Fruit fly (Drosophila melanogaster) whole organism, pupa: ENCODE data around the gene CG5861.

Experiments
- CG10348 ChIP-seq: fragments of 200-800 bp; sonication (Bioruptor generic); IDR thresholded peaks from 2 replicates; pipeline ENCODE4 v1.3.6; 2022; ENCODE audit warnings: missing biosample characterization, missing genetic modification characterization
- CG13204 ChIP-seq: fragments of 200-800 bp; sonication (Bioruptor generic); optimal IDR thresholded peaks from 2 replicates; lab custom pipeline; 2018; ENCODE audit warnings: missing biosample characterization, mild to moderate bottlenecking, missing genetic modification characterization, moderate library complexity
- CG14655 ChIP-seq: fragments of 200-800 bp; sonication (Bioruptor generic); optimal IDR thresholded peaks from 3 replicates; lab custom pipeline; 2017; ENCODE audit warnings: mild to moderate bottlenecking, missing biosample characterization, missing genetic modification reagents, missing genetic modification characterization
- CG15710 ChIP-seq: fragments of 200-800 bp; sonication (Bioruptor generic); optimal IDR thresholded peaks from 2 replicates; lab custom pipeline; 2018; ENCODE audit warnings: missing biosample characterization, mild to moderate bottlenecking, missing genetic modification characterization, moderate library complexity
- CG32121 ChIP-seq: fragments of 200-800 bp; sonication (Bioruptor generic); IDR thresholded peaks from 2 replicates; pipeline ENCODE4 v1.3.6; 2022; ENCODE audit warnings: missing biosample characterization, missing genetic modification characterization
- CG34367 ChIP-seq: fragments of 200-800 bp; sonication (Bioruptor generic); optimal IDR thresholded peaks from 2 replicates; lab custom pipeline; 2018; ENCODE audit warnings: missing biosample characterization, mild to moderate bottlenecking, missing genetic modification characterization
- CG8159 ChIP-seq: fragments of 200-800 bp; sonication (Bioruptor generic); optimal IDR thresholded peaks from 3 replicates; lab custom pipeline; 2018; ENCODE audit warnings: missing biosample characterization, mild to moderate bottlenecking, missing genetic modification characterization, moderate library complexity
- CG8301 ChIP-seq: fragments of 200-800 bp; sonication (Bioruptor generic); optimal IDR thresholded peaks from 2 replicates; lab custom pipeline; 2018; ENCODE audit warnings: missing biosample characterization, mild to moderate bottlenecking, missing genetic modification characterization
- CG9948 ChIP-seq: fragments of 200-800 bp; sonication (Bioruptor generic); optimal IDR thresholded peaks from 2 replicates; lab custom pipeline; 2018; ENCODE audit warnings: missing biosample characterization, mild to moderate bottlenecking, missing genetic modification characterization, moderate library complexity
- D1 ChIP-seq: fragments of 200-800 bp; sonication (Bioruptor generic); optimal IDR thresholded peaks from 2 replicates; lab custom pipeline; 2018; ENCODE audit warnings: missing biosample characterization, mild to moderate bottlenecking, missing genetic modification characterization, moderate library complexity
- EcR ChIP-seq: fragments of 200-800 bp; sonication (Bioruptor generic); optimal IDR thresholded peaks from 3 replicates; lab custom pipeline; 2019; ENCODE audit warnings: missing biosample characterization, missing genetic modification characterization, mild to moderate bottlenecking, moderate library complexity, missing genetic modification reagents
- Ets98B ChIP-seq: fragments of 200-800 bp; sonication (Bioruptor generic); IDR thresholded peaks from 2 replicates; pipeline ENCODE4 v1.3.6; 2022; ENCODE audit warnings: missing biosample characterization, missing genetic modification characterization
- Pif1A ChIP-seq: fragments of 200-800 bp; sonication (Bioruptor generic); optimal IDR thresholded peaks from 3 replicates; lab custom pipeline; 2016; ENCODE audit warnings: missing biosample characterization, missing genetic modification characterization
- rn ChIP-seq: fragments of 200-800 bp; sonication (Bioruptor generic); IDR thresholded peaks from 2 replicates; pipeline ENCODE4 v1.3.6; 2022; ENCODE audit warnings: missing biosample characterization, missing genetic modification characterization

- TF ChIP-seq D1 (tag; lab: Kevin White, UChicago) (no peak), CG15710 (tag; lab: Kevin White, UChicago) (no peak), CG14655 (GFP tag; lab: Kevin White, UChicago) (no peak), CG9948 (tag; lab: Kevin White, UChicago) (no peak), Ets98B (GFP tag; lab: Robert Waterston, UW) (no peak), CG13204 (no peak), CG8159 (tag; lab: Kevin White, UChicago) (no peak), CG8301 (no peak), Pif1A (GFP tag; lab: Kevin White, UChicago) (no peak), rn (GFP tag; lab: Robert Waterston, UW) (no peak), EcR (GFP tag; lab: Kevin White, UChicago) (no peak), CG34367 (no peak), CG10348 (GFP tag; lab: Robert Waterston, UW) (no peak), CG32121 (GFP tag; lab: Robert Waterston, UW) (no peak)
Measured at dm6 chr2L:16356249-16357025, 49.3 kb upstream of the CG5861 start, which contains the start of gene CaBP1.
